Fruit fly (Drosophila melanogaster) whole organism, embryonic: ENCODE measurements around the gene MtnE.

Source experiments
- Antp ChIP-seq: fragments of 200-800 bp; sonication (Bioruptor generic); optimal IDR thresholded peaks from 3 replicates; lab custom pipeline; 2016; ENCODE audit warnings: missing biosample characterization, missing genetic modification characterization
- Atf6 ChIP-seq: fragments of 200-800 bp; sonication (Bioruptor generic); IDR thresholded peaks from 2 replicates; pipeline ENCODE4 v1.3.6; 2022; ENCODE audit warnings: missing biosample characterization, missing genetic modification characterization
- B-H1 ChIP-seq: fragments of 200-800 bp; sonication (Bioruptor generic); IDR thresholded peaks from 3 replicates; pipeline ENCODE4 v1.3.6; 2022; ENCODE audit warnings: missing biosample characterization, missing genetic modification characterization
- B-H2 ChIP-seq: fragments of 200-800 bp; sonication (Bioruptor generic); optimal IDR thresholded peaks from 2 replicates; lab custom pipeline; 2018; ENCODE audit warnings: missing biosample characterization, mild to moderate bottlenecking, missing genetic modification characterization
- CG10462 ChIP-seq: fragments of 200-800 bp; sonication (Bioruptor generic); optimal IDR thresholded peaks from 2 replicates; lab custom pipeline; 2016; ENCODE audit warnings: missing biosample characterization, missing genetic modification characterization
- CG12744 ChIP-seq: fragments of 200-800 bp; sonication (Bioruptor generic); optimal IDR thresholded peaks from 2 replicates; lab custom pipeline; 2016; ENCODE audit warnings: missing biosample characterization, missing genetic modification characterization
- CG12942 ChIP-seq: fragments of 200-800 bp; sonication (Bioruptor generic); optimal IDR thresholded peaks from 3 replicates; lab custom pipeline; 2016; ENCODE audit warnings: missing biosample characterization, missing genetic modification characterization
- CG18262 ChIP-seq: fragments of 200-800 bp; optimal IDR thresholded peaks from 3 replicates; lab custom pipeline; 2019; ENCODE audit warnings: missing biosample characterization, mild to moderate bottlenecking, missing genetic modification characterization, moderate library complexity
- CG18476 ChIP-seq: fragments of 200-800 bp; sonication (Bioruptor generic); optimal IDR thresholded peaks from 2 replicates; lab custom pipeline; 2016; ENCODE audit warnings: missing biosample characterization, mild to moderate bottlenecking, missing genetic modification characterization
- CG4404 ChIP-seq: fragments of 200-800 bp; sonication (Bioruptor generic); IDR thresholded peaks from 2 replicates; pipeline ENCODE4 v1.3.6; 2022; ENCODE audit warnings: missing biosample characterization, missing genetic modification characterization
- CG5180 ChIP-seq: fragments of 200-800 bp; sonication (Bioruptor generic); optimal IDR thresholded peaks from 3 replicates; lab custom pipeline; 2017; ENCODE audit warnings: missing biosample characterization, missing genetic modification characterization, mild to moderate bottlenecking, moderate library complexity, missing genetic modification reagents
- CG5245 ChIP-seq: fragments of 200-800 bp; sonication (Bioruptor generic); optimal IDR thresholded peaks from 3 replicates; lab custom pipeline; 2016; ENCODE audit warnings: missing biosample characterization, missing genetic modification characterization
- CG7357 ChIP-seq: fragments of 200-800 bp; sonication (Bioruptor generic); IDR thresholded peaks from 3 replicates; pipeline ENCODE4 v1.3.6; 2022; ENCODE audit warnings: missing biosample characterization, missing genetic modification characterization
- CG7963 ChIP-seq: fragments of 200-800 bp; sonication (Bioruptor generic); IDR thresholded peaks from 3 replicates; pipeline ENCODE4 v1.3.6; 2022; ENCODE audit warnings: missing biosample characterization, missing genetic modification characterization; ENCODE audit not compliant: partially characterized antibody
- CG8388 ChIP-seq: fragments of 200-800 bp; sonication (Bioruptor generic); optimal IDR thresholded peaks from 2 replicates; lab custom pipeline; 2019; ENCODE audit warnings: missing biosample characterization, mild to moderate bottlenecking, missing genetic modification characterization, moderate library complexity
- E2f1 ChIP-seq: fragments of 200-800 bp; sonication (Bioruptor generic); IDR thresholded peaks from 2 replicates; pipeline ENCODE4 v1.3.6; 2022; ENCODE audit warnings: missing biosample characterization, missing genetic modification characterization
- Fer1 ChIP-seq: fragments of 200-800 bp; sonication (Bioruptor generic); optimal IDR thresholded peaks from 2 replicates; lab custom pipeline; 2017; ENCODE audit warnings: missing biosample characterization, mild to moderate bottlenecking, missing genetic modification characterization
- GATAe ChIP-seq: fragments of 200-800 bp; sonication (Bioruptor generic); conservative IDR thresholded peaks from 2 replicates; pipeline ENCODE4 v1.3.6; 2022; ENCODE audit warnings: missing biosample characterization, missing genetic modification characterization
- Hmx ChIP-seq: fragments of 200-800 bp; sonication (Bioruptor generic); optimal IDR thresholded peaks from 2 replicates; lab custom pipeline; 2016; ENCODE audit warnings: missing biosample characterization, missing genetic modification characterization
- Lpt ChIP-seq: fragments of >200 bp; optimal IDR thresholded peaks from 2 replicates; lab custom pipeline; 2018; ENCODE audit warnings: missing biosample characterization, missing genetic modification characterization
- MBD-R2 ChIP-seq: fragments of 200-800 bp; sonication (Bioruptor generic); IDR thresholded peaks from 2 replicates; pipeline ENCODE4 v1.3.6; 2022; ENCODE audit warnings: missing biosample characterization, missing genetic modification characterization
- Max ChIP-seq: fragments of 200-800 bp; sonication (Bioruptor generic); optimal IDR thresholded peaks from 2 replicates; lab custom pipeline; 2016; ENCODE audit warnings: missing biosample characterization, mild to moderate bottlenecking, missing genetic modification characterization
- Opbp ChIP-seq: fragments of 200-800 bp; sonication (Bioruptor generic); IDR thresholded peaks from 3 replicates; pipeline ENCODE4 v1.3.6; 2022; ENCODE audit warnings: missing biosample characterization, missing genetic modification characterization; ENCODE audit not compliant: partially characterized antibody
- Scr ChIP-seq: fragments of 200-800 bp; sonication (Bioruptor generic); IDR thresholded peaks from 2 replicates; pipeline ENCODE4 v1.3.6; 2022; ENCODE audit warnings: missing biosample characterization, missing genetic modification characterization; ENCODE audit not compliant: partially characterized antibody
- Sox100B ChIP-seq: fragments of 200-800 bp; sonication (Bioruptor generic); optimal IDR thresholded peaks from 3 replicates; lab custom pipeline; 2018; ENCODE audit warnings: missing biosample characterization, mild to moderate bottlenecking, missing genetic modification characterization
- Sry-β ChIP-seq: fragments of 200-800 bp; sonication (Bioruptor generic); optimal IDR thresholded peaks from 2 replicates; lab custom pipeline; 2018; ENCODE audit warnings: missing biosample characterization, mild to moderate bottlenecking, missing genetic modification characterization, moderate library complexity
- Stat92E ChIP-seq, 3 experiments: fragments of >200 bp in 2 of 3; fragments of 200-800 bp in 1 of 3; sonication (Bioruptor generic) in 1 of 3; optimal IDR thresholded peaks; 2 replicates each; lab custom pipeline; 2017 to 2019; ENCODE audit warnings: missing biosample characterization in 3 of 3, missing genetic modification characterization in 3 of 3, mild to moderate bottlenecking in 1 of 3, moderate library complexity in 1 of 3
- crp ChIP-seq, 2 experiments: fragments of 200-800 bp; sonication (Bioruptor generic); optimal IDR thresholded peaks; 2 replicates in 1 of 2; 3 replicates in 1 of 2; lab custom pipeline; 2017; ENCODE audit warnings: missing biosample characterization in 2 of 2, missing genetic modification characterization in 2 of 2, mild to moderate bottlenecking in 1 of 2, moderate library complexity in 1 of 2
- dati ChIP-seq: fragments of 200-800 bp; sonication (Bioruptor generic); IDR thresholded peaks from 2 replicates; pipeline ENCODE4 v1.3.6; 2022; ENCODE audit warnings: missing biosample characterization, missing genetic modification characterization
- dimm ChIP-seq: fragments of 200-800 bp; sonication (Bioruptor generic); IDR thresholded peaks from 2 replicates; pipeline ENCODE4 v1.3.6; 2022; ENCODE audit warnings: missing biosample characterization, missing genetic modification characterization
- dysf ChIP-seq: fragments of 200-800 bp; sonication (Bioruptor generic); IDR thresholded peaks from 3 replicates; pipeline ENCODE4 v1.3.6; 2022; ENCODE audit warnings: missing biosample characterization, missing genetic modification characterization
- ems ChIP-seq: fragments of 200-800 bp; sonication (Bioruptor generic); optimal IDR thresholded peaks from 3 replicates; lab custom pipeline; 2016; ENCODE audit warnings: missing biosample characterization, missing genetic modification characterization
- en ChIP-seq: fragments of 200-800 bp; sonication (Bioruptor generic); optimal IDR thresholded peaks from 2 replicates; lab custom pipeline; 2016; ENCODE audit warnings: missing biosample characterization, missing genetic modification characterization
- fd102C ChIP-seq: fragments of 200-800 bp; sonication (Bioruptor generic); optimal IDR thresholded peaks from 2 replicates; lab custom pipeline; 2018; ENCODE audit warnings: missing biosample characterization, mild to moderate bottlenecking, missing genetic modification characterization, moderate library complexity
- ftz-f1 ChIP-seq: fragments of 200-800 bp; sonication (Bioruptor generic); optimal IDR thresholded peaks from 2 replicates; lab custom pipeline; 2016; ENCODE audit warnings: missing biosample characterization, missing genetic modification characterization
- gce ChIP-seq: fragments of 200-800 bp; sonication (Bioruptor generic); IDR thresholded peaks from 3 replicates; pipeline ENCODE4 v1.3.6; 2022; ENCODE audit warnings: missing biosample characterization, missing genetic modification characterization
- gcm2 ChIP-seq: fragments of 200-800 bp; sonication (Bioruptor generic); optimal IDR thresholded peaks from 2 replicates; lab custom pipeline; 2016; ENCODE audit warnings: missing biosample characterization, missing genetic modification characterization
- grn ChIP-seq: fragments of 200-800 bp; sonication (Bioruptor generic); optimal IDR thresholded peaks from 3 replicates; lab custom pipeline; 2017; ENCODE audit warnings: missing biosample characterization, missing genetic modification characterization
- gsb ChIP-seq: fragments of 200-800 bp; sonication (Bioruptor generic); IDR thresholded peaks from 2 replicates; pipeline ENCODE4 v1.3.6; 2022; ENCODE audit warnings: missing biosample characterization, missing genetic modification characterization
- jing ChIP-seq: fragments of 200-800 bp; sonication (Bioruptor generic); optimal IDR thresholded peaks from 2 replicates; lab custom pipeline; 2018; ENCODE audit warnings: missing biosample characterization, mild to moderate bottlenecking, missing genetic modification characterization
- ken ChIP-seq: fragments of 200-800 bp; sonication (Bioruptor generic); IDR thresholded peaks from 3 replicates; pipeline ENCODE4 v1.3.6; 2022; ENCODE audit warnings: missing biosample characterization, missing genetic modification characterization
- lilli ChIP-seq: fragments of 200-800 bp; sonication (Bioruptor generic); optimal IDR thresholded peaks from 3 replicates; lab custom pipeline; 2016; ENCODE audit warnings: missing biosample characterization, missing genetic modification characterization
- maf-S ChIP-seq: fragments of 200-800 bp; sonication (Bioruptor generic); optimal IDR thresholded peaks from 2 replicates; lab custom pipeline; 2016; ENCODE audit warnings: missing biosample characterization, missing genetic modification characterization
- run ChIP-seq: fragments of 200-800 bp; sonication (Bioruptor generic); optimal IDR thresholded peaks from 3 replicates; lab custom pipeline; 2018; ENCODE audit warnings: missing biosample characterization, mild to moderate bottlenecking, missing genetic modification characterization
- sna ChIP-seq: fragments of 200-800 bp; sonication (Bioruptor generic); IDR thresholded peaks from 2 replicates; pipeline ENCODE4 v1.3.6; 2022; ENCODE audit warnings: missing biosample characterization, missing genetic modification characterization; ENCODE audit not compliant: partially characterized antibody
- stc ChIP-seq: fragments of 200-800 bp; sonication (Bioruptor generic); IDR thresholded peaks from 2 replicates; pipeline ENCODE4 v1.3.6; 2022; ENCODE audit warnings: missing biosample characterization, missing genetic modification characterization
- tap ChIP-seq: fragments of 200-800 bp; optimal IDR thresholded peaks from 3 replicates; lab custom pipeline; 2019; ENCODE audit warnings: missing biosample characterization, mild to moderate bottlenecking, missing genetic modification characterization, moderate library complexity
- twi ChIP-seq: fragments of 200-800 bp; optimal IDR thresholded peaks from 2 replicates; lab custom pipeline; 2019; ENCODE audit warnings: missing biosample characterization, mild to moderate bottlenecking, missing genetic modification characterization, moderate library complexity
- usp ChIP-seq: fragments of >200 bp; optimal IDR thresholded peaks from 2 replicates; lab custom pipeline; 2017; ENCODE audit warnings: missing biosample characterization, missing genetic modification characterization

The MtnE gene

dm6 chr3R:20550632-20551486 is 16.4 kb upstream of the MtnE start (continued):
- TF ChIP-seq fd102C (GFP tag; lab: Kevin White, UChicago) = peak; percentile 98
- no peak for TF ChIP-seq GATAe (GFP tag; lab: Robert Waterston, UW)
- TF ChIP-seq CG10462 (GFP tag; lab: Kevin White, UChicago) = peak; percentile 30
- TF ChIP-seq CG18262 = no peak
- TF ChIP-seq en (GFP tag; lab: Kevin White, UChicago) = peak; percentile 3
- TF ChIP-seq CG5180 (GFP tag; lab: Kevin White, UChicago) = peak; percentile 90
- TF ChIP-seq stc (GFP tag; lab: Robert Waterston, UW) = peak; percentile 69; the same call in 1 of the 2 replicates
- TF ChIP-seq ftz-f1 (GFP tag; lab: Kevin White, UChicago) = peak; percentile 27
- peak; percentile 98 for TF ChIP-seq Opbp (GFP tag; lab: Robert Waterston, UW)
- peak; percentile 67 for TF ChIP-seq Sox100B
- TF ChIP-seq Scr (GFP tag; lab: Robert Waterston, UW) = peak; percentile 95
- no peak for TF ChIP-seq CG18476 (GFP tag; lab: Kevin White, UChicago)
- TF ChIP-seq MBD-R2 = peak; percentile 38; the same call in 1 of the 2 replicates
- TF ChIP-seq twi (tag; lab: Kevin White, UChicago) = peak; percentile 91
- peak in 1 of 2 experiments; percentile 46 for TF ChIP-seq crp (GFP tag; optimal IDR thresholded peaks at IDR 0.05; lab: Kevin White, UChicago)
- no peak for TF ChIP-seq Antp (GFP tag; lab: Kevin White, UChicago)
- TF ChIP-seq dati (GFP tag; lab: Robert Waterston, UW) = 0 out of 2 replicates have a peak, but pooled peaks have one; percentile 24
- peak; percentile 35 for TF ChIP-seq run (tag; lab: Kevin White, UChicago)
- peak; percentile 86 for TF ChIP-seq B-H2 (GFP tag; lab: Kevin White, UChicago)
- no peak for TF ChIP-seq jing (GFP tag; lab: Kevin White, UChicago)
- TF ChIP-seq Sry-β (GFP tag; lab: Kevin White, UChicago) = peak; percentile 59
- no peak for TF ChIP-seq usp (GFP tag; lab: Kevin White, UChicago)
- TF ChIP-seq Lpt = no peak
- peak; percentile 75 for TF ChIP-seq tap (tag; lab: Kevin White, UChicago)
- TF ChIP-seq gce (GFP tag; lab: Robert Waterston, UW) = peak; percentile 65; the same call in 1 of the 3 replicates
- TF ChIP-seq gcm2 (GFP tag; lab: Kevin White, UChicago) = no peak
- TF ChIP-seq grn (GFP tag; lab: Kevin White, UChicago) = peak; percentile 67
- no peak for TF ChIP-seq CG7357 (GFP tag; lab: Robert Waterston, UW)
- peak; percentile 96 for TF ChIP-seq CG7963 (GFP tag; lab: Robert Waterston, UW)
- no peak for TF ChIP-seq dimm (GFP tag; lab: Robert Waterston, UW)
- no peak for TF ChIP-seq Hmx (GFP tag; lab: Kevin White, UChicago)
- peak; percentile 91 for TF ChIP-seq Fer1
- TF ChIP-seq CG5245 = no peak
- peak; percentile 7 for TF ChIP-seq CG8388 (GFP tag; lab: Kevin White, UChicago)
- TF ChIP-seq B-H1 (GFP tag; lab: Robert Waterston, UW) = peak; percentile 24; the same call in 1 of the 3 replicates
- TF ChIP-seq sna (GFP tag; lab: Robert Waterston, UW) = peak; percentile 76
- TF ChIP-seq Stat92E (GFP tag; optimal IDR thresholded peaks at IDR 0.05; lab: Kevin White, UChicago) = no peak
- no peak; the same call in 2 of the 3 replicates for TF ChIP-seq dysf (GFP tag; lab: Robert Waterston, UW)
- TF ChIP-seq Atf6 (GFP tag; lab: Robert Waterston, UW) = peak; percentile 72; the same call in 1 of the 2 replicates
- TF ChIP-seq E2f1 (GFP tag; lab: Robert Waterston, UW) = 0 out of 2 replicates have a peak, but pooled peaks have one; percentile 5
- TF ChIP-seq CG12744 (GFP tag; lab: Kevin White, UChicago) = peak; percentile 65
- TF ChIP-seq maf-S (GFP tag; lab: Kevin White, UChicago) = peak; percentile 72
- peak; percentile 46 for TF ChIP-seq ems (GFP tag; lab: Kevin White, UChicago)
- peak; percentile 36; the same call in 1 of the 2 replicates for TF ChIP-seq gsb (GFP tag; lab: Robert Waterston, UW)
- no peak for TF ChIP-seq CG4404
- no peak for TF ChIP-seq lilli
- no peak for TF ChIP-seq Max (GFP tag; lab: Kevin White, UChicago)
- TF ChIP-seq ken (GFP tag; lab: Robert Waterston, UW) = no peak
- TF ChIP-seq CG12942 (GFP tag; lab: Kevin White, UChicago) = peak; percentile 45
